Worm (Caenorhabditis elegans) whole organism, early embryonic: ENCODE results near the gene ZK930.6.

ENCODE experiments used
- B0310.2 ChIP-seq: sonication (generic microtip); optimal IDR thresholded peaks from 2 replicates; lab custom pipeline; 2016; ENCODE audit warnings: mild to moderate bottlenecking, missing genetic modification characterization, missing compliant biosample characterization
- aly-1 ChIP-seq: sonication (generic microtip); optimal IDR thresholded peaks from 2 replicates; lab custom pipeline; 2016; ENCODE audit warnings: missing genetic modification characterization, missing compliant biosample characterization
- ama-1 ChIP-seq: fragments of 150-350 bp; optimal IDR thresholded peaks from 2 replicates; lab custom pipeline; 2014
- ceh-13 ChIP-seq: fragments of 200-800 bp; sonication (Bioruptor generic); optimal IDR thresholded peaks from 2 replicates; lab custom pipeline; 2018; ENCODE audit warnings: mild to moderate bottlenecking, missing genetic modification characterization, missing compliant biosample characterization
- ceh-36 ChIP-seq: sonication (generic microtip); optimal IDR thresholded peaks from 2 replicates; lab custom pipeline; 2016; ENCODE audit warnings: missing genetic modification characterization, inconsistent platforms, missing compliant biosample characterization
- ets-7 ChIP-seq: sonication (generic microtip); optimal IDR thresholded peaks from 2 replicates; lab custom pipeline; 2016; ENCODE audit warnings: missing genotype, missing genetic modification characterization, missing compliant biosample characterization
- flt-1 ChIP-seq: fragments of 200-800 bp; sonication (Bioruptor generic); IDR thresholded peaks from 2 replicates; pipeline ENCODE4 v1.3.6; 2022; ENCODE audit warnings: missing genetic modification characterization, missing compliant biosample characterization
- hmbx-1 ChIP-seq: sonication (generic microtip); optimal IDR thresholded peaks from 2 replicates; lab custom pipeline; 2016; ENCODE audit warnings: mild to moderate bottlenecking, missing genetic modification characterization, missing compliant biosample characterization
- hmg-4 ChIP-seq: fragments of 200-800 bp; sonication (Bioruptor generic); optimal IDR thresholded peaks from 2 replicates; lab custom pipeline; 2018; ENCODE audit warnings: mild to moderate bottlenecking, missing genetic modification characterization, missing compliant biosample characterization
- hnd-1 ChIP-seq: sonication (generic microtip); optimal IDR thresholded peaks from 2 replicates; lab custom pipeline; 2016; ENCODE audit warnings: missing genetic modification characterization, missing compliant biosample characterization
- pes-1 ChIP-seq: fragments of 200-800 bp; sonication (Bioruptor generic); IDR thresholded peaks from 2 replicates; pipeline ENCODE4 v1.3.6; 2022; ENCODE audit warnings: missing genetic modification reagents, missing genetic modification characterization, missing compliant biosample characterization
- tbx-11 ChIP-seq: fragments of 200-800 bp; sonication (Bioruptor generic); IDR thresholded peaks from 2 replicates; pipeline ENCODE4 v1.3.6; 2022; ENCODE audit warnings: missing genetic modification characterization, missing compliant biosample characterization
- tbx-37 ChIP-seq: fragments of 200-800 bp; sonication (Bioruptor generic); conservative IDR thresholded peaks from 2 replicates; pipeline ENCODE4 v1.3.6; 2022; ENCODE audit warnings: missing genetic modification reagents, missing genetic modification characterization, missing compliant biosample characterization

ce11 chrII:11856361-11856760 is 27.4 kb upstream of the ZK930.6 start, which contains the start of gene clh-1:
- TF ChIP-seq ama-1 (lab: Kevin White, UChicago), result no peak
- TF ChIP-seq B0310.2 (tag; lab: Kevin White, UChicago), result no peak
- TF ChIP-seq ets-7 (tag; lab: Kevin White, UChicago), result no peak
- no peak for TF ChIP-seq tbx-11 (GFP tag; lab: Robert Waterston, UW)
- no peak for TF ChIP-seq ceh-13
- TF ChIP-seq hnd-1, result no peak
- TF ChIP-seq aly-1 (tag; lab: Kevin White, UChicago), result no peak
- no peak for TF ChIP-seq tbx-37 (GFP tag; lab: Robert Waterston, UW)
- TF ChIP-seq flt-1 (GFP tag; lab: Robert Waterston, UW), result no peak
- no peak for TF ChIP-seq hmbx-1
- no peak for TF ChIP-seq ceh-36 (tag; lab: Kevin White, UChicago)
- no peak for TF ChIP-seq hmg-4 (GFP tag; lab: Kevin White, UChicago)
- no peak for TF ChIP-seq pes-1
